Worm (Caenorhabditis elegans) whole organism, L2 larva: Measurements from ENCODE around the gene T21C9.6.

Source experiments
- F13H6.1 ChIP-seq: sonication (generic microtip); optimal IDR thresholded peaks from 2 replicates; lab custom pipeline; 2016; ENCODE audit warnings: missing genetic modification characterization, missing compliant biosample characterization
- ceh-82 ChIP-seq: fragments of 150-350 bp; optimal IDR thresholded peaks from 2 replicates; lab custom pipeline; 2014; ENCODE audit warnings: missing biosample characterization, missing genetic modification characterization
- skn-1 ChIP-seq: sonication (generic microtip); optimal IDR thresholded peaks from 2 replicates; lab custom pipeline; 2017; ENCODE audit warnings: missing biosample characterization, missing genetic modification characterization
- unc-62 ChIP-seq: fragments of 150-350 bp; optimal IDR thresholded peaks from 2 replicates; lab custom pipeline; 2014; ENCODE audit warnings: missing biosample characterization, missing genetic modification reagents, missing genetic modification characterization

ce11 chrV:10557676-10558075 is 24.0 kb upstream of the T21C9.6 start, which contains the start of gene best-14:
- TF ChIP-seq unc-62 (no peak), F13H6.1 (no peak), skn-1 (tag; lab: Kevin White, UChicago) (no peak), ceh-82 (no peak)
